ENCODE assay signal across 5 worm cellular contexts in the genomic region with DNA sequence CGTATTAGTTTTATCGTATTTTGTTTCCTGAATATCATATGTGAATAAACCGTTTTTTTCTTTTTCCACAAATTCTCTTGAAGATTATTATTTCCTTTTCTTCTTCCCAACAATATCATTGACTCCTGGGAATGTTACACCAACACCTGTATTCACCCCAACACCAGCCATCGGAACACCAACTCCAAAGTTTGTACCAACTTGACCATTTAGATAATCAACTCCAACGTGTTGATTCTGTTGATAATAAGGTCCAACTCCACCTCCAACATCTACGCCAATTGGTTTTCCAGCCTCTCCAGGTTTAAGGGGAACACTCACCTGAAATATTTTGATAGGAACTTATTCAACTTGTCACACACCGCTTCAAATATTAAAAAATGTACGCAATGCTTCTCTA.
TF ChIP-seq lines count a peak whose summit lies in the region.

No protein-coding gene starts in this region.

TF ChIP-seq in whole organism, L1 larva, 84 proteins besides CTCF, POLR2A, EP300 and RAD21:
- TF ChIP-seq sox-4 (tag; optimal IDR thresholded peaks at IDR 0.05; lab: Kevin White, UChicago) (no peak), nhr-28 (tag; optimal IDR thresholded peaks at IDR 0.05; lab: Kevin White, UChicago) (no peak), sptf-1 (tag; optimal IDR thresholded peaks at IDR 0.05; lab: Kevin White, UChicago) (no peak), efl-3 (GFP tag; optimal IDR thresholded peaks at IDR 0.05; lab: Kevin White, UChicago) (no peak), elt-3 (tag; optimal IDR thresholded peaks at IDR 0.05; lab: Kevin White, UChicago) (no peak), nhr-19 (GFP tag; conservative IDR thresholded peaks at IDR 0.05; lab: Robert Waterston, UW) (0 out of 2 replicates have a peak, but pooled peaks have one; percentile 6)

TF ChIP-seq in whole organism, L2 larva, 48 proteins besides CTCF, POLR2A, EP300 and RAD21:
- no peak for TF ChIP-seq snpc-4 (tag; optimal IDR thresholded peaks at IDR 0.05; lab: Kevin White, UChicago)
- TF ChIP-seq nhr-25 (tag; optimal IDR thresholded peaks at IDR 0.05; lab: Kevin White, UChicago) = no peak
- TF ChIP-seq nhr-237 (tag; optimal IDR thresholded peaks at IDR 0.05; lab: Kevin White, UChicago) = no peak
- TF ChIP-seq sma-9 (GFP tag; optimal IDR thresholded peaks at IDR 0.05; lab: Kevin White, UChicago) = no peak
- TF ChIP-seq sma-9 (tag; optimal IDR thresholded peaks at IDR 0.05; lab: Kevin White, UChicago) = no peak
- no peak for TF ChIP-seq nhr-23 (tag; optimal IDR thresholded peaks at IDR 0.05; lab: Kevin White, UChicago)
- peak; percentile 32 for TF ChIP-seq crh-2 (tag; optimal IDR thresholded peaks at IDR 0.05; lab: Kevin White, UChicago)
- no peak for TF ChIP-seq mab-5 (tag; optimal IDR thresholded peaks at IDR 0.05; lab: Kevin White, UChicago)
- no peak for TF ChIP-seq ztf-1 (GFP tag; conservative IDR thresholded peaks at IDR 0.05; lab: Robert Waterston, UW)

TF ChIP-seq in whole organism, L3 larva, 47 proteins besides CTCF, POLR2A, EP300 and RAD21:
- TF ChIP-seq ztf-4 (tag; optimal IDR thresholded peaks at IDR 0.05; lab: Kevin White, UChicago) (no peak), pqm-1 (tag; optimal IDR thresholded peaks at IDR 0.05; lab: Kevin White, UChicago) (peak; percentile 8), elt-2 (tag; optimal IDR thresholded peaks at IDR 0.05; lab: Kevin White, UChicago) (peak; percentile 8), unc-39 (tag; optimal IDR thresholded peaks at IDR 0.05; lab: Kevin White, UChicago) (no peak)

TF ChIP-seq in whole organism, L4 larva, 104 proteins besides CTCF, POLR2A, EP300 and RAD21:
- 0 out of 2 replicates have a peak, but pooled peaks have one; percentile 55 for TF ChIP-seq dmd-8 (GFP tag; IDR thresholded peaks at IDR 0.05; lab: Robert Waterston, UW)
- TF ChIP-seq lin-38 (GFP tag; IDR thresholded peaks at IDR 0.05; lab: Robert Waterston, UW) = peak; percentile 17; the same call in 1 of the 2 replicates
- no peak for TF ChIP-seq mxl-3 (GFP tag; optimal IDR thresholded peaks at IDR 0.05; lab: Kevin White, UChicago)
- peak; percentile 95 for TF ChIP-seq aha-1 (tag; lab: Kevin White, UChicago)
- peak; percentile 29 for TF ChIP-seq mep-1 (tag; optimal IDR thresholded peaks at IDR 0.05; lab: Kevin White, UChicago)
- no peak for TF ChIP-seq daf-16 (GFP tag; optimal IDR thresholded peaks at IDR 0.05; lab: Kevin White, UChicago)
- peak; percentile 14 for TF ChIP-seq daf-16 (tag; optimal IDR thresholded peaks at IDR 0.05; lab: Kevin White, UChicago)
- TF ChIP-seq snpc-4 (tag; optimal IDR thresholded peaks at IDR 0.05; lab: Kevin White, UChicago) = no peak

TF ChIP-seq in whole organism, young adult, 124 proteins besides CTCF, POLR2A, EP300 and RAD21:
- TF ChIP-seq lin-35 (GFP tag; optimal IDR thresholded peaks at IDR 0.05; lab: Kevin White, UChicago) (no peak), pbrm-1 (GFP tag; IDR thresholded peaks at IDR 0.05; lab: Robert Waterston, UW) (0 out of 2 replicates have a peak, but pooled peaks have one; percentile 28), nfya-1 (tag; optimal IDR thresholded peaks at IDR 0.05; lab: Kevin White, UChicago; ENCODE audit: borderline replicate concordance, insufficient read depth) (no peak), attf-6 (GFP tag; IDR thresholded peaks at IDR 0.05; lab: Robert Waterston, UW) (no peak), F33H1.4 (GFP tag; IDR thresholded peaks at IDR 0.05; lab: Robert Waterston, UW) (no peak)
